Worm (Caenorhabditis elegans): ENCODE data around the gene F13H10.8.
"Not testable (repeated sequence)": the region's sequence is repeated elsewhere in the genome, so short reads cannot be mapped to it uniquely, and the experiment has no call there.

The F13H10.8 gene

DNA sequence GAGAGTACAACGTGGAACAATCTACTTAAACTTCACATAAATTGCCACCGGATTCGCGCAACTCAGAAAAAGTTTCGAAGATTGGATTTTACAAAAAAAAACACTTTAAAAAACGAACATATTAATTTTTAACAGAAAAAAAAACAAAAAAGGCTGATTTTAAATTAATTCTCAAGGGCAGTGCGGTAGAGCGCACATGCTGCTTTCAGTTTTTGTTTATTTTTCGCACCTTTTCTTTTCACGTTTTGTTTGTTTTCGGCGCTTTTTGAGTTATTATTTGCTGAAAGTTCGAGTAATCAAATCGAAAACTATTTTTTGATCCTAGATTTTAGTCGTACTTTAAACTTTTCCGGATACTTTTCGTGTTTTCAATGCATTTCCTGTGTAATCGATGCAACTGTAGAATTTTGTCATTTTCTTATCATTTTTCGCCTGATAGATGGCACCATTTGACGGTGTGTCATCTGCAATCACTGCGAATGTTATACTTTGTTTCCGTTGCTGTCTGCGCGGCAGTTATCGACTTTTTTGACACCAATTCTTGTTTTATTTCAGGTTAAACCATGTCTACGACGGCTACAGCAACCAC lies at the start of gene F13H10.8:
TSS of gene F13H10.8 (plus strand) at position 556 of the 589 bp plus-strand sequence.
- no peak for TF ChIP-seq klf-2 (GFP tag; conservative IDR thresholded peaks at IDR 0.05)

DNA sequence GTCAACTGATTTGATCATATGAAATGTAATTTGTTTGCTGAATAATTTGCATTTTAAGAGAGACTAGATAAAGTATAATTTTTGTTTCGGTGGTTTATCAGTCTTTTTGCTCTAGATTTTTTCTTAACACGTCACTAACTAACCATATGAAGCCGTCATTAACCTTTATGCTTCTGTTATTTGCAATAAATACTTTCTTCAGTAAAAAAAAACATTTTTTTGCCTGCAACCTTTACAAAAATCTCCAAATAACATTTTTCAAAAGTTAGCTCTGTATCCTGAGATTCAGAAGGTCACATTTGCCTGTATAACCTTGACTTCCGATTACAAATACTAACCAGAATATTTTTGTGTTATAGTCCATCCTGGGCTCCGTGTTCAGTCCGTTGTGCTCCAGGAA lies 49.5 kb upstream of the F13H10.8 start:
- no peak for TF ChIP-seq T22C8.4 (GFP tag; IDR thresholded peaks at IDR 0.05)

DNA sequence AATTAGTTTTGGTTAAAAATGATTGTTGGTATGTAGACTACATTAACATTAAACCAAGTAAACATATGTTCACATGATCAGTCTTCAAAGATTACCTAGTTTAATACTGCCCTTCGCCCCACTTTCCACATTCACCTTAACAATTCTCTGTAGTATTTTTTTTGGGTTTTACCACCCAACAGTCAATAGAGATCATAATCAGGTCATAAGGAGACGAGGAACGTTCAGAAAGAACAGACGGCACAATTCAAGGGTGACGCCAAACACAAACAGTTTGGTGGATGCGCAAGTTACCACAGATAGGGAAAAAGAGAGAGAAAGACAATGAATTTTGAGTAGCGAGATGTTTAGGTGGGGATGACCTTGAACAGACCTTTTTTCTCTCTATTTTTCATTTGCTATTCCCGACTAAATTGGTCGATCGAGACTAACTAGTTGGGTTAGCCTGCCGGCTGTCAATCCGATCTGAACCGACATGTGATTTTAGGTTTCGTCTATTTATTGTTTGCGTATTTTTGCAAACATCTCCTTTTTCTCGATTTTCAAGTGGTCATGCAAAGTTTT lies 48.6 kb upstream of the F13H10.8 start:
- TF ChIP-seq tab-1 (GFP tag; IDR thresholded peaks at IDR 0.05) (no peak), T22C8.4 (GFP tag; IDR thresholded peaks at IDR 0.05) (no peak), klf-2 (GFP tag; conservative IDR thresholded peaks at IDR 0.05) (no peak), cog-1 (tag; optimal IDR thresholded peaks at IDR 0.05) (no peak), ztf-29 (GFP tag; IDR thresholded peaks at IDR 0.05) (no peak), ref-1 (GFP tag; conservative IDR thresholded peaks at IDR 0.05) (no peak), med-1 (GFP tag; optimal IDR thresholded peaks at IDR 0.05; ENCODE audit: insufficient read depth) (no peak), flt-1 (GFP tag; IDR thresholded peaks at IDR 0.05) (no peak), ztf-23 (GFP tag; IDR thresholded peaks at IDR 0.05) (no peak)

DNA sequence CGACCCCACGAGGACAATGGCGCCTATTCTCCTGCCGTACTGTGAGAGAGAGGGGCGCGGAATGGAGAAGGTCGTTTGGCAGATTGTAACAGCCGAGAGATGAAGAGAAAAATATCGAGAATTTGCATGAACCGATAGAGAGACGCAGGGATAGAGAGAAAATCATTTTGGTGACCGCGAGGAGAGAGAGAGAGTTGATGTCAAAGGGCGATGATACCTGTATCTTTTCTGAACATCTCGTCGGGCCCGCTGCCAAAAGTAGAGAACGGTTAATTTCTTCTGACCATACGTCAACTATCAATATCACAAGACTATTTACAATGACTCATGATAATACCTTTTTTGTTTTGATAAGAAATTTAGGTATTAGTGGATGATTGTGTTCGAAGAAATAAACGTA lies 44.3 kb upstream of the F13H10.8 start:
- TF ChIP-seq T22C8.4 (GFP tag; IDR thresholded peaks at IDR 0.05) (no peak), med-1 (GFP tag; optimal IDR thresholded peaks at IDR 0.05; ENCODE audit: insufficient read depth) (no peak), ref-1 (GFP tag; conservative IDR thresholded peaks at IDR 0.05) (no peak), cog-1 (tag; optimal IDR thresholded peaks at IDR 0.05) (no peak), tab-1 (GFP tag; IDR thresholded peaks at IDR 0.05) (no peak), ztf-23 (GFP tag; IDR thresholded peaks at IDR 0.05) (no peak), ztf-29 (GFP tag; IDR thresholded peaks at IDR 0.05) (no peak), flt-1 (GFP tag; IDR thresholded peaks at IDR 0.05) (no peak), klf-2 (GFP tag; conservative IDR thresholded peaks at IDR 0.05) (no peak)

DNA sequence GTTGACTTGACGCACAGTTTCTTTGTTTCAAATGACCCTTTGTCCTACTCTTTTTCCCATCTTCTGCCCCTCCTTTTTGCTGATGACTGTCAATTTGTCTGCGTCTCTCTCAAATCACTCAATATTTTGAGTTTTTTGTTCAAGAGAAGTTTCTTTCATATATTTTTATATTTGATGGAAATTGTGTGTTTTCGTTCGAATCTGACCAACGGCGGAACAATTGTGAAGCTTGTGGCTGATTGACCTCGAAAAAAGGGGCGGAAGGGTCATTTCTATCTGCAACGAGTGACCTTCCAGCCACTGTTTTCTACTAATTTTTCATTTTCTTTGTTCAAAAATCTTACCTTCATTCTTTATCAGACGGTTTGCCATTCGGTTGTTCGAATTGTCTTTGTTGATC lies 41.7 kb upstream of the F13H10.8 start:
- TF ChIP-seq ztf-29 (GFP tag; IDR thresholded peaks at IDR 0.05): no peak
- TF ChIP-seq ref-1 (GFP tag; conservative IDR thresholded peaks at IDR 0.05): no peak
- TF ChIP-seq klf-2 (GFP tag; conservative IDR thresholded peaks at IDR 0.05): no peak
- TF ChIP-seq flt-1 (GFP tag; IDR thresholded peaks at IDR 0.05): no peak
- TF ChIP-seq ztf-23 (GFP tag; IDR thresholded peaks at IDR 0.05): no peak
- no peak for TF ChIP-seq T22C8.4 (GFP tag; IDR thresholded peaks at IDR 0.05)
- TF ChIP-seq med-1 (GFP tag; optimal IDR thresholded peaks at IDR 0.05; ENCODE audit: insufficient read depth): no peak
- no peak for TF ChIP-seq cog-1 (tag; optimal IDR thresholded peaks at IDR 0.05)
- no peak for TF ChIP-seq tab-1 (GFP tag; IDR thresholded peaks at IDR 0.05)

DNA sequence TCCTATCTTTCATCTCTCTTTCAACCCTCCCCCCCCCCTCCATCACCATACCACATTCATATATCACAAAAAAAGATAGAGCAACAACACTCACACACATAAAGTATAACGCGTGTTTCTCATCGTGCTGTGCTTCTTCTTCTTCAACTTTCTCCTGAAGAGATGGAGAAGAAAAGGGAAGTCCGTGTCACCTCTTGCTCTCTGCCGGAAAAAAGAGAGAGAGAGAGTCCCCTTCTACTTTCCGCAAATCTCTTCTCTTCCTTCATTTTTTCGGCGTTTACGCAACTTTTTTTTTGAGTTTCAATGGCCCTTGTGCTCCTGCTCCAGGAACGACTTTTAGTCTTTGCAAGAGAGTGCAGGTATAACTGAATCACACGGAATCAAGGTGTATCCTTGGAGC lies 40.6 kb upstream of the F13H10.8 start:
- TF ChIP-seq ref-1 (GFP tag; conservative IDR thresholded peaks at IDR 0.05) (no peak), flt-1 (GFP tag; IDR thresholded peaks at IDR 0.05) (no peak), tab-1 (GFP tag; IDR thresholded peaks at IDR 0.05) (no peak), ztf-23 (GFP tag; IDR thresholded peaks at IDR 0.05) (no peak), T22C8.4 (GFP tag; IDR thresholded peaks at IDR 0.05) (no peak), klf-2 (GFP tag; conservative IDR thresholded peaks at IDR 0.05) (no peak), med-1 (GFP tag; optimal IDR thresholded peaks at IDR 0.05; ENCODE audit: insufficient read depth) (no peak), cog-1 (tag; optimal IDR thresholded peaks at IDR 0.05) (no peak), ztf-29 (GFP tag; IDR thresholded peaks at IDR 0.05) (no peak)

DNA sequence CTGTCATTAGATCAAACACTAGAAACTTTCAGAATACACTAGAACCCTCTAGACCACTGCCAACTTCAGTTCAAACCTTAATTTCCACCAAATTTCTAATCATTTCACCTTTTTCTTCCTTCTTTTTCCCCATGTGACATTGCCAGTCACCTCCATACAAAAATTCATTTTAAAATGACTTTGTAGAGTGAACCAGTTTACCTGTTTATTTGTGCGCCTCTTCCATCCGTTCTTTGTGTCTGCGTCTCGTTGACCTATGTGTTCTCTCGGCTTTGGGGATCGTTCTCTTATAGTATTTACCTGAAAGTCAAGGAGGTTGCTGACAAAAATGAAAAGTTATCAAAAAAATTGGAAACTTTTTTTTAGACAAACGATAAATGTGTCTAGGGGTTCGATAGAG lies 39.7 kb upstream of the F13H10.8 start:
- TF ChIP-seq flt-1 (GFP tag; IDR thresholded peaks at IDR 0.05) (no peak), tab-1 (GFP tag; IDR thresholded peaks at IDR 0.05) (no peak), ztf-23 (GFP tag; IDR thresholded peaks at IDR 0.05) (no peak), ref-1 (GFP tag; conservative IDR thresholded peaks at IDR 0.05) (no peak), ztf-29 (GFP tag; IDR thresholded peaks at IDR 0.05) (no peak), cog-1 (tag; optimal IDR thresholded peaks at IDR 0.05) (no peak), klf-2 (GFP tag; conservative IDR thresholded peaks at IDR 0.05) (no peak), med-1 (GFP tag; optimal IDR thresholded peaks at IDR 0.05; ENCODE audit: insufficient read depth) (no peak), T22C8.4 (GFP tag; IDR thresholded peaks at IDR 0.05) (no peak)

DNA sequence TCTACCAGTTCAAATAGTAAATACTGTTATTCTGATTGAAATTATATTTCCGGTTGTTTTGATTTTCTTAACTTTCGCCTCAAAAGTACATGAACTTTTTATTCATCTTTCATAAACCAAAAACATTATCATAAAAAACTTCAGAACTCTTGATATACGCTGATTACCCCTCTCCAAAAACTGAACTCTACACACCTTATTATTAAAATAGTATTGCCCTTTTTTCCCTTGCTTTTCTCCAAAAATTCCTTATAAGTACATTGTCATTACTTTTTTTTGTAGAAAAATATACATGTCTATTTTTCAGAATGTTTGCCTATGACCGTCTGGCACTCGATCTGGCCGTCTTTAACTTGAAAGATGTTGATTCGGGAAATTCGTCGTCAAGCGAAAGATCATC lies 38.6 kb upstream of the F13H10.8 start, which contains the start of gene Y43E12A.2:
TSS of gene Y43E12A.2 (plus strand) at position 301 of the 400 bp plus-strand sequence.
- TF ChIP-seq cog-1 (tag; optimal IDR thresholded peaks at IDR 0.05) (no peak), ref-1 (GFP tag; conservative IDR thresholded peaks at IDR 0.05) (no peak), flt-1 (GFP tag; IDR thresholded peaks at IDR 0.05) (no peak), klf-2 (GFP tag; conservative IDR thresholded peaks at IDR 0.05) (no peak), ztf-23 (GFP tag; IDR thresholded peaks at IDR 0.05) (no peak), ztf-29 (GFP tag; IDR thresholded peaks at IDR 0.05) (no peak), med-1 (GFP tag; optimal IDR thresholded peaks at IDR 0.05; ENCODE audit: insufficient read depth) (no peak), T22C8.4 (GFP tag; IDR thresholded peaks at IDR 0.05) (no peak), tab-1 (GFP tag; IDR thresholded peaks at IDR 0.05) (no peak)

DNA sequence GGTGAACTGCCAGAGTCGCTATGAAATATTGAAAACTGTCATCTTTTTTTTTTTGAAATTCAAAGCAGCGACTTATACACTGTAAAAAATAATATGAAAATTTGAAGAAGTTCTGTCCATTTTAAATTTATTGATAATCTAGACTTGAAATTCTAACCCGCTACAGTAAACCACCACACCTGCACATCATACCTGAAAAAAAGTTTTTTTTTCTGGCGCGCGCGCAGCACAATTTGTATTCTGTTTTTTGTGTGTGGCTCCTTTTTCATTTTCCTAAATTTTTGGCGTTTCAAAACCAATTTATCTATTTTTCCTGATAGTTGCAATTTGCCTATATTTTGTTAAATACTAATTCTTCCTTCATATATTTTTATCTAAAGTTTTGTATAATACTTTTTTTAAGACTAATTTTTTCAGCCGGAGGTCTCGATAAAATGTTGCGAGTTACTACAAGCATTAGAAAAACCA lies 34.7 kb upstream of the F13H10.8 start, which contains the start of gene cyb-2.1:
TSS of gene cyb-2.1 (plus strand) at position 418 of the 468 bp plus-strand sequence.
- no peak for TF ChIP-seq flt-1 (GFP tag; IDR thresholded peaks at IDR 0.05)
- TF ChIP-seq ztf-23 (GFP tag; IDR thresholded peaks at IDR 0.05): no peak
- TF ChIP-seq tab-1 (GFP tag; IDR thresholded peaks at IDR 0.05): no peak
- no peak for TF ChIP-seq ztf-29 (GFP tag; IDR thresholded peaks at IDR 0.05)
- no peak for TF ChIP-seq T22C8.4 (GFP tag; IDR thresholded peaks at IDR 0.05)
- TF ChIP-seq med-1 (GFP tag; optimal IDR thresholded peaks at IDR 0.05; ENCODE audit: insufficient read depth): no peak
- no peak for TF ChIP-seq ref-1 (GFP tag; conservative IDR thresholded peaks at IDR 0.05)
- TF ChIP-seq klf-2 (GFP tag; conservative IDR thresholded peaks at IDR 0.05): no peak

DNA sequence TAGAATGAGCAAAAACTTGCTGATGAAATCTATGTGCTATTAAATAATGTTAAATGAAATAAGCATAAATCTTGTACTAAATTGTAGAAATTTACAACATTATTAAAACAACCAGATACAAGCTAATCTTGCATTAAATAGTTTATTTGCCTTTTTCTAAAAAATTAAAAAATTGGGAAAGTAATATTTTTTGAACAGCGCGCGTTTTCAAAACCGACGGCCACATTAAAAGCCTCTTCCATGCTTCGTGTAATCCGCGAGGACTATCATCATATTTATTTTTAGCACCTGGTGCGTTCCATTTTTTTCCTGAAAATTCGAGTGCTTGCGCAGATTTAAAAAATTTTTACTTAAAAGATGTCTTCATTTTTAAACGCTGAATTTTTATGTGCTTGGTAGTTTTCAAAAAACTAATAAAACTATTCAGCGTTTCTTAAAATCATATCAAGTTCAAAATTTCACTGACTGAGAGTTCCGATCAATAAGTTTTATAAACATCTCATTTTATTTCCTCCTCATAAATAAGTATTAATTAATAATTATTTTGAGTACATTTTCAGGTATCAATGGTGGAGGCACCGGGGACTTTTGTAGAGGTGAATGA lies 32.9 kb upstream of the F13H10.8 start, which contains the start of gene Y43E12A.3:
TSS of gene Y43E12A.3 (plus strand) at position 554 of the 604 bp plus-strand sequence.
- not testable (repeated sequence) for TF ChIP-seq klf-2 (GFP tag; conservative IDR thresholded peaks at IDR 0.05); med-1 (GFP tag; optimal IDR thresholded peaks at IDR 0.05; ENCODE audit: insufficient read depth); ztf-23 (GFP tag; IDR thresholded peaks at IDR 0.05)
